Worm (Caenorhabditis elegans): Measurements from ENCODE around the gene F46C8.3.

- TF ChIP-seq aptf-3 (GFP tag; IDR thresholded peaks at IDR 0.05) (no peak), F49E8.2 (tag; optimal IDR thresholded peaks at IDR 0.05; ENCODE audit: insufficient read depth) (no peak), let-607 (tag; optimal IDR thresholded peaks at IDR 0.05) (no peak), Y79H2A.3 (GFP tag; conservative IDR thresholded peaks at IDR 0.05) (no peak), dpff-1 (tag; optimal IDR thresholded peaks at IDR 0.05) (no peak), nfya-1 (tag; optimal IDR thresholded peaks at IDR 0.05; ENCODE audit: borderline replicate concordance, insufficient read depth) (no peak), lin-35 (GFP tag; optimal IDR thresholded peaks at IDR 0.05) (no peak), somi-1 (GFP tag; optimal IDR thresholded peaks at IDR 0.05) (no peak), F33H1.4 (GFP tag; IDR thresholded peaks at IDR 0.05) (no peak), ama-1 (optimal IDR thresholded peaks at IDR 0.05) (no peak), ama-1 (GFP tag; optimal IDR thresholded peaks at IDR 0.05) (no peak)
Measured at ce11 chrX:7541078-7541477, 15.7 kb downstream of the F46C8.3 start.
